Worm (Caenorhabditis elegans): ENCODE data around the gene nhr-209.

DNA sequence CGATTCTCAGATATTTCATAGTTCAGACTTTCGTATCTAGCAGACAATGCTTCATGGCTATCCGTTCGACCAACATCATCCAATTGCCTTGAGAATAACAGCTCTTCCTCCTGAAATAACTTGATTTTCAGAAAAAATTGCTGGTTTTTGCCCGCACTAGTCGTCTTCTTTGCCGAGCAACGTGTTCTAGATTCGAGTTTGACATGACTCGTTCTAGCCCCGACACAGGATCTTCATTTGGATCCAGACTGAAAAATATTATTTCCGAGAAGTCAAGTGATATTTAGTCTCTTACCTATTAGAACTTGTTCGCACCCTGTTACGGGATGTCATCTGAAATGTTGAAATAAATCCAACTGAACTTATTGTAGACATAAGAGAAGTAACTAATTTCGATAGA, 34.9 kb upstream of the nhr-209 start, which contains the start of gene clh-6:
- TF ChIP-seq unc-130 (GFP tag; optimal IDR thresholded peaks at IDR 0.05) (no peak), snpc-1.1 (tag; optimal IDR thresholded peaks at IDR 0.05; ENCODE audit: insufficient read depth) (no peak), pha-4 (tag; optimal IDR thresholded peaks at IDR 0.05) (no peak), die-1 (tag; optimal IDR thresholded peaks at IDR 0.05) (no peak), hmg-20 (GFP tag; IDR thresholded peaks at IDR 0.05) (no peak), F39B2.1 (GFP tag; IDR thresholded peaks at IDR 0.05) (no peak), B0019.2 (GFP tag; conservative IDR thresholded peaks at IDR 0.05) (no peak)
